Worm (Caenorhabditis elegans) whole organism, L3 larva: ENCODE data around the gene ins-12.

Experiments used
- ZK546.5 ChIP-seq: sonication (generic microtip); optimal IDR thresholded peaks from 2 replicates; lab custom pipeline; 2017; ENCODE audit warnings: missing biosample characterization, missing genetic modification characterization
- aly-2 ChIP-seq: fragments of 150-350 bp; optimal IDR thresholded peaks from 2 replicates; lab custom pipeline; 2014; ENCODE audit warnings: missing biosample characterization, missing genetic modification characterization
- ama-1 ChIP-seq: fragments of 150-350 bp; optimal IDR thresholded peaks from 2 replicates; lab custom pipeline; 2018
- ceh-16 ChIP-seq: sonication (generic microtip); optimal IDR thresholded peaks from 2 replicates; lab custom pipeline; 2017; ENCODE audit warnings: missing biosample characterization, missing genetic modification characterization
- ceh-28 ChIP-seq: fragments of 150-350 bp; optimal IDR thresholded peaks from 2 replicates; lab custom pipeline; 2014; ENCODE audit warnings: missing biosample characterization, missing genetic modification reagents, missing genetic modification characterization
- ceh-82 ChIP-seq: fragments of 150-350 bp; optimal IDR thresholded peaks from 2 replicates; lab custom pipeline; 2014; ENCODE audit warnings: missing biosample characterization, missing genetic modification characterization
- daf-12 ChIP-seq: fragments of 150-350 bp; optimal IDR thresholded peaks from 2 replicates; lab custom pipeline; 2014; ENCODE audit warnings: missing biosample characterization, missing genetic modification reagents, missing genetic modification characterization
- egl-5 ChIP-seq: fragments of 150-350 bp; optimal IDR thresholded peaks from 2 replicates; lab custom pipeline; 2017; ENCODE audit warnings: missing biosample characterization, missing genetic modification reagents, missing genetic modification characterization, inconsistent platforms
- elt-2 ChIP-seq: sonication (generic microtip); optimal IDR thresholded peaks from 2 replicates; lab custom pipeline; 2016; ENCODE audit warnings: missing genetic modification reagents, mild to moderate bottlenecking, missing genetic modification characterization, missing compliant biosample characterization
- fkh-2 ChIP-seq: fragments of 150-350 bp; optimal IDR thresholded peaks from 2 replicates; lab custom pipeline; 2014; ENCODE audit warnings: missing biosample characterization, missing genetic modification reagents, missing genetic modification characterization
- hmg-11 ChIP-seq: sonication (generic microtip); optimal IDR thresholded peaks from 2 replicates; lab custom pipeline; 2016; ENCODE audit warnings: missing genetic modification characterization, missing compliant biosample characterization
- jun-1 ChIP-seq: fragments of 150-350 bp; optimal IDR thresholded peaks from 2 replicates; lab custom pipeline; 2014; ENCODE audit warnings: missing biosample characterization, missing genetic modification reagents, missing genetic modification characterization
- lin-39 ChIP-seq: fragments of 150-350 bp; optimal IDR thresholded peaks from 2 replicates; lab custom pipeline; 2018; ENCODE audit warnings: missing biosample characterization, missing genetic modification reagents, missing genetic modification characterization
- mdl-1 ChIP-seq: fragments of 150-350 bp; optimal IDR thresholded peaks from 2 replicates; lab custom pipeline; 2014; ENCODE audit warnings: missing biosample characterization, missing genetic modification characterization
- nfya-1 ChIP-seq: sonication (generic microtip); optimal IDR thresholded peaks from 2 replicates; lab custom pipeline; 2017; ENCODE audit warnings: missing genetic modification characterization, mild to moderate bottlenecking, missing compliant biosample characterization, antibody characterized with exemption, moderate library complexity; ENCODE audit not compliant: insufficient read depth
- nhr-12 ChIP-seq: fragments of 150-350 bp; optimal IDR thresholded peaks from 2 replicates; lab custom pipeline; 2014; ENCODE audit warnings: missing biosample characterization, missing genetic modification characterization
- nhr-23 ChIP-seq: fragments of 150-350 bp; optimal IDR thresholded peaks from 2 replicates; lab custom pipeline; 2014; ENCODE audit warnings: missing biosample characterization, missing genetic modification reagents, missing genetic modification characterization
- nhr-25 ChIP-seq: sonication (generic microtip); optimal IDR thresholded peaks from 2 replicates; lab custom pipeline; 2017; ENCODE audit warnings: missing biosample characterization, missing genetic modification characterization
- nhr-28 ChIP-seq: fragments of 150-350 bp; optimal IDR thresholded peaks from 2 replicates; lab custom pipeline; 2014; ENCODE audit warnings: missing biosample characterization, missing genetic modification characterization
- nhr-43 ChIP-seq: sonication (generic microtip); optimal IDR thresholded peaks from 2 replicates; lab custom pipeline; 2016; ENCODE audit warnings: mild to moderate bottlenecking, missing genetic modification characterization, missing compliant biosample characterization; ENCODE audit not compliant: poor library complexity, severe bottlenecking
- nhr-67 ChIP-seq: fragments of 150-350 bp; optimal IDR thresholded peaks from 2 replicates; lab custom pipeline; 2014; ENCODE audit warnings: missing biosample characterization, missing genetic modification characterization
- nhr-76 ChIP-seq: fragments of 150-350 bp; sonication (generic microtip); optimal IDR thresholded peaks from 5 replicates; lab custom pipeline; 2014; ENCODE audit warnings: missing biosample characterization, missing genetic modification characterization
- nhr-77 ChIP-seq: fragments of 150-350 bp; optimal IDR thresholded peaks from 2 replicates; lab custom pipeline; 2014; ENCODE audit warnings: missing biosample characterization, missing genetic modification characterization
- pha-4 ChIP-seq: fragments of 150-350 bp; optimal IDR thresholded peaks from 2 replicates; lab custom pipeline; 2014; ENCODE audit warnings: missing biosample characterization, missing genetic modification reagents, missing genetic modification characterization
- pqm-1 ChIP-seq: fragments of 150-350 bp; optimal IDR thresholded peaks from 2 replicates; lab custom pipeline; 2017; ENCODE audit warnings: missing biosample characterization, missing genetic modification characterization, inconsistent platforms
- sea-2 ChIP-seq: fragments of 150-350 bp; sonication (generic microtip); optimal IDR thresholded peaks from 4 replicates; lab custom pipeline; 2014; ENCODE audit warnings: missing biosample characterization, missing genetic modification reagents, missing genetic modification characterization
- skn-1 ChIP-seq: fragments of 150-350 bp; optimal IDR thresholded peaks from 2 replicates; lab custom pipeline; 2014; ENCODE audit warnings: missing biosample characterization, missing genetic modification characterization
- snpc-4 ChIP-seq: fragments of 150-350 bp; optimal IDR thresholded peaks from 2 replicates; lab custom pipeline; 2014; ENCODE audit warnings: missing biosample characterization, missing genetic modification characterization
- tbx-2 ChIP-seq: sonication (generic microtip); optimal IDR thresholded peaks from 2 replicates; lab custom pipeline; 2016; ENCODE audit warnings: mild to moderate bottlenecking, missing genetic modification characterization, missing compliant biosample characterization
- unc-62 ChIP-seq: fragments of 150-350 bp; sonication (generic microtip); optimal IDR thresholded peaks from 4 replicates; lab custom pipeline; 2014; ENCODE audit warnings: missing biosample characterization, missing genetic modification reagents, missing genetic modification characterization
- ztf-4 ChIP-seq: fragments of 150-350 bp; optimal IDR thresholded peaks from 2 replicates; lab custom pipeline; 2014; ENCODE audit warnings: missing biosample characterization, missing genetic modification characterization

Gene ins-12

ce11 chrII:5574925-5575324 is 20.5 kb downstream of the ins-12 start:
- no peak for TF ChIP-seq pha-4 (tag; lab: Kevin White, UChicago)
- peak; percentile 13 for TF ChIP-seq nhr-43
- peak; percentile 26 for TF ChIP-seq elt-2 (tag; lab: Kevin White, UChicago)
- TF ChIP-seq lin-39 (tag; lab: Kevin White, UChicago): no peak
- TF ChIP-seq ceh-16 (tag; lab: Kevin White, UChicago): no peak
- no peak for TF ChIP-seq unc-62 (GFP tag; lab: Kevin White, UChicago)

- TF ChIP-seq lin-39 (tag; lab: Kevin White, UChicago): peak; percentile 24
- TF ChIP-seq pqm-1 (tag; lab: Kevin White, UChicago): no peak
- TF ChIP-seq snpc-4 (tag; lab: Kevin White, UChicago): peak; percentile 55
- TF ChIP-seq jun-1: peak; percentile 47
- TF ChIP-seq pha-4 (tag; lab: Kevin White, UChicago): peak; percentile 34
- peak; percentile 61 for TF ChIP-seq nhr-43
- peak; percentile 60 for TF ChIP-seq elt-2 (tag; lab: Kevin White, UChicago)
- no peak for TF ChIP-seq egl-5 (tag; lab: Kevin White, UChicago)
- peak; percentile 33 for TF ChIP-seq nfya-1
- TF ChIP-seq daf-12 (tag; lab: Kevin White, UChicago): no peak
These were observed 22.6 kb downstream of the ins-12 start for ce11 chrII:5577060-5577459.

- TF ChIP-seq nhr-43 (no peak), sea-2 (GFP tag; lab: Kevin White, UChicago) (no peak), nhr-28 (tag; lab: Kevin White, UChicago) (no peak), fkh-2 (tag; lab: Kevin White, UChicago) (no peak), nhr-76 (tag; lab: Kevin White, UChicago) (no peak), skn-1 (tag; lab: Kevin White, UChicago) (no peak), lin-39 (tag; lab: Kevin White, UChicago) (no peak), ZK546.5 (tag; lab: Kevin White, UChicago) (no peak), jun-1 (no peak), mdl-1 (tag; lab: Kevin White, UChicago) (no peak), nhr-67 (no peak), nhr-77 (no peak), aly-2 (tag; lab: Kevin White, UChicago) (no peak)
These were observed 23.6 kb downstream of the ins-12 start, which contains the start of gene T25E4.1 for ce11 chrII:5578035-5578434. TSS of gene T25E4.1 (plus strand) at chrII:5578335.

ce11 chrII:5578714-5579113 is 24.3 kb downstream of the ins-12 start:
- TF ChIP-seq lin-39 (tag; lab: Kevin White, UChicago) (no peak), ama-1 (lab: Kevin White, UChicago) (no peak), nhr-12 (tag; lab: Kevin White, UChicago) (no peak), ceh-28 (no peak), ZK546.5 (tag; lab: Kevin White, UChicago) (no peak), nhr-25 (tag; lab: Kevin White, UChicago) (no peak), daf-12 (tag; lab: Kevin White, UChicago) (no peak), nhr-23 (tag; lab: Kevin White, UChicago) (no peak), sea-2 (GFP tag; lab: Kevin White, UChicago) (no peak), pha-4 (tag; lab: Kevin White, UChicago) (no peak), snpc-4 (tag; lab: Kevin White, UChicago) (no peak), egl-5 (tag; lab: Kevin White, UChicago) (no peak), nhr-28 (tag; lab: Kevin White, UChicago) (no peak), fkh-2 (tag; lab: Kevin White, UChicago) (no peak), nhr-67 (no peak), tbx-2 (tag; lab: Kevin White, UChicago) (no peak), ceh-82 (no peak)

- no peak for TF ChIP-seq ztf-4 (tag; lab: Kevin White, UChicago)
- no peak for TF ChIP-seq daf-12 (tag; lab: Kevin White, UChicago)
- no peak for TF ChIP-seq hmg-11 (tag; lab: Kevin White, UChicago)
- TF ChIP-seq pha-4 (tag; lab: Kevin White, UChicago): peak; percentile 58
- TF ChIP-seq nhr-23 (tag; lab: Kevin White, UChicago): no peak
- TF ChIP-seq ceh-82: no peak
These were observed 24.8 kb downstream of the ins-12 start for ce11 chrII:5579236-5579635.

- no peak for TF ChIP-seq tbx-2 (tag; lab: Kevin White, UChicago)
- TF ChIP-seq nhr-67: no peak
- no peak for TF ChIP-seq nhr-77
- no peak for TF ChIP-seq nfya-1
These were observed 27.9 kb downstream of the ins-12 start, which contains the start of gene T25E4.2 for ce11 chrII:5582309-5582708. TSS of gene T25E4.2 (minus strand) at chrII:5582409.
